Worm (Caenorhabditis elegans) whole organism, L2 larva: ENCODE results near the gene nipi-3.

Experiments
- ceh-82 ChIP-seq: fragments of 150-350 bp; optimal IDR thresholded peaks from 2 replicates; lab custom pipeline; 2014; ENCODE audit warnings: missing biosample characterization, missing genetic modification characterization
- lin-39 ChIP-seq: fragments of 150-350 bp; optimal IDR thresholded peaks from 2 replicates; lab custom pipeline; 2014; ENCODE audit warnings: missing biosample characterization, missing genetic modification reagents, missing genetic modification characterization
- lsy-2 ChIP-seq, 2 experiments: fragments of 150-350 bp in 1 of 2; sonication (generic microtip) in 1 of 2; optimal IDR thresholded peaks; 2 replicates each; lab custom pipeline; 2014 to 2017; ENCODE audit warnings: missing biosample characterization in 2 of 2, missing genetic modification characterization in 2 of 2
- nhr-12 ChIP-seq: fragments of 150-350 bp; optimal IDR thresholded peaks from 2 replicates; lab custom pipeline; 2014; ENCODE audit warnings: missing biosample characterization, missing genetic modification characterization
- nhr-237 ChIP-seq: fragments of 150-350 bp; optimal IDR thresholded peaks from 2 replicates; lab custom pipeline; 2014; ENCODE audit warnings: missing biosample characterization, missing genetic modification characterization
- nhr-25 ChIP-seq: fragments of 150-350 bp; sonication (generic microtip); optimal IDR thresholded peaks from 3 replicates; lab custom pipeline; 2014; ENCODE audit warnings: missing biosample characterization, missing genetic modification characterization
- skn-1 ChIP-seq: sonication (generic microtip); optimal IDR thresholded peaks from 2 replicates; lab custom pipeline; 2017; ENCODE audit warnings: missing biosample characterization, missing genetic modification characterization

DNA sequence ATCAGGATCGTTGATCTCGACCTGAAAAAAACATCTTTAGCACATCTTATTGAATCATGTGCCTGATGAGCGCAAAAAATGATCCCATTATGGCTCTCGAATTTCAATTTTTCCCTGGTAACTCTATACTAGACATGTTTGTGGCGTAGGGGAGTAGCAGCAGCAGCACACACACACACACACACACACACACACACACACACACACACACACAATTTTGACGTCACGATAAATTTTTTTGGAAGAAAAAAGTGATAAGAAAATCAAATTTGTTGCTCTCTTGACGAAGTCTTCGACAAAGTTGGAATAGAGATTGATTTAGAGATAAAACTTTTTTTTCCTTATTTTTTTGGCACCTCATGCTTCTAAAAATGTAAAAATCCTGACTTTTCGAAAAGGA is 21.8 kb downstream of the nipi-3 start:
- TF ChIP-seq lin-39 (tag; lab: Kevin White, UChicago): no peak
- TF ChIP-seq lsy-2 (tag; optimal IDR thresholded peaks at IDR 0.05; lab: Kevin White, UChicago): no peak
- TF ChIP-seq nhr-237 (tag; lab: Kevin White, UChicago): no peak
- TF ChIP-seq nhr-25: no peak
- no peak for TF ChIP-seq nhr-12
- TF ChIP-seq skn-1 (tag; lab: Kevin White, UChicago): no peak
- TF ChIP-seq ceh-82 (tag; lab: Kevin White, UChicago): no peak
